Worm (Caenorhabditis elegans) whole organism, L3 larva: Measurements from ENCODE around the gene Y50D4A.5.

ENCODE experiments used
- R02D3.7 ChIP-seq: fragments of 150-350 bp; optimal IDR thresholded peaks from 2 replicates; lab custom pipeline; 2014; ENCODE audit warnings: missing biosample characterization, missing genetic modification characterization
- ZK546.5 ChIP-seq: sonication (generic microtip); optimal IDR thresholded peaks from 2 replicates; lab custom pipeline; 2017; ENCODE audit warnings: missing biosample characterization, missing genetic modification characterization
- aly-2 ChIP-seq: fragments of 150-350 bp; optimal IDR thresholded peaks from 2 replicates; lab custom pipeline; 2014; ENCODE audit warnings: missing biosample characterization, missing genetic modification characterization
- ama-1 ChIP-seq: fragments of 150-350 bp; optimal IDR thresholded peaks from 2 replicates; lab custom pipeline; 2018
- ceh-16 ChIP-seq: sonication (generic microtip); optimal IDR thresholded peaks from 2 replicates; lab custom pipeline; 2017; ENCODE audit warnings: missing biosample characterization, missing genetic modification characterization
- ceh-28 ChIP-seq: fragments of 150-350 bp; optimal IDR thresholded peaks from 2 replicates; lab custom pipeline; 2014; ENCODE audit warnings: missing biosample characterization, missing genetic modification reagents, missing genetic modification characterization
- ceh-82 ChIP-seq: fragments of 150-350 bp; optimal IDR thresholded peaks from 2 replicates; lab custom pipeline; 2014; ENCODE audit warnings: missing biosample characterization, missing genetic modification characterization
- ceh-9 ChIP-seq: sonication (generic microtip); optimal IDR thresholded peaks from 2 replicates; lab custom pipeline; 2018; ENCODE audit warnings: missing biosample characterization, missing genetic modification characterization
- daf-12 ChIP-seq: fragments of 150-350 bp; optimal IDR thresholded peaks from 2 replicates; lab custom pipeline; 2014; ENCODE audit warnings: missing biosample characterization, missing genetic modification reagents, missing genetic modification characterization
- egl-5 ChIP-seq: fragments of 150-350 bp; optimal IDR thresholded peaks from 2 replicates; lab custom pipeline; 2017; ENCODE audit warnings: missing biosample characterization, missing genetic modification reagents, missing genetic modification characterization, inconsistent platforms
- elt-1 ChIP-seq: fragments of 150-350 bp; optimal IDR thresholded peaks from 2 replicates; lab custom pipeline; 2014; ENCODE audit warnings: missing biosample characterization, missing genetic modification characterization
- elt-2 ChIP-seq: sonication (generic microtip); optimal IDR thresholded peaks from 2 replicates; lab custom pipeline; 2016; ENCODE audit warnings: missing genetic modification reagents, mild to moderate bottlenecking, missing genetic modification characterization, missing compliant biosample characterization
- eor-1 ChIP-seq, 2 experiments: fragments of 150-350 bp; optimal IDR thresholded peaks; 2 replicates each; lab custom pipeline; 2014 to 2018; ENCODE audit warnings: missing biosample characterization in 2 of 2, missing genetic modification characterization in 2 of 2
- fkh-10 ChIP-seq: sonication (generic microtip); optimal IDR thresholded peaks from 2 replicates; lab custom pipeline; 2017; ENCODE audit warnings: missing biosample characterization, missing genetic modification reagents, missing genetic modification characterization
- fkh-2 ChIP-seq: fragments of 150-350 bp; optimal IDR thresholded peaks from 2 replicates; lab custom pipeline; 2014; ENCODE audit warnings: missing biosample characterization, missing genetic modification reagents, missing genetic modification characterization
- hmg-11 ChIP-seq: sonication (generic microtip); optimal IDR thresholded peaks from 2 replicates; lab custom pipeline; 2016; ENCODE audit warnings: missing genetic modification characterization, missing compliant biosample characterization
- jun-1 ChIP-seq: fragments of 150-350 bp; optimal IDR thresholded peaks from 2 replicates; lab custom pipeline; 2014; ENCODE audit warnings: missing biosample characterization, missing genetic modification reagents, missing genetic modification characterization
- lin-15B ChIP-seq: fragments of 150-350 bp; optimal IDR thresholded peaks from 2 replicates; lab custom pipeline; 2014; ENCODE audit warnings: missing biosample characterization, missing genetic modification characterization
- lin-39 ChIP-seq: fragments of 150-350 bp; optimal IDR thresholded peaks from 2 replicates; lab custom pipeline; 2018; ENCODE audit warnings: missing biosample characterization, missing genetic modification reagents, missing genetic modification characterization
- mml-1 ChIP-seq: fragments of 150-350 bp; sonication (generic microtip); optimal IDR thresholded peaks from 3 replicates; lab custom pipeline; 2014; ENCODE audit warnings: missing biosample characterization, missing genetic modification characterization
- nfya-1 ChIP-seq: sonication (generic microtip); optimal IDR thresholded peaks from 2 replicates; lab custom pipeline; 2017; ENCODE audit warnings: missing genetic modification characterization, mild to moderate bottlenecking, missing compliant biosample characterization, antibody characterized with exemption, moderate library complexity; ENCODE audit not compliant: insufficient read depth
- nhr-11 ChIP-seq: fragments of 150-350 bp; optimal IDR thresholded peaks from 2 replicates; lab custom pipeline; 2014; ENCODE audit warnings: missing biosample characterization, missing genetic modification characterization
- nhr-12 ChIP-seq: fragments of 150-350 bp; optimal IDR thresholded peaks from 2 replicates; lab custom pipeline; 2014; ENCODE audit warnings: missing biosample characterization, missing genetic modification characterization
- nhr-23 ChIP-seq: fragments of 150-350 bp; optimal IDR thresholded peaks from 2 replicates; lab custom pipeline; 2014; ENCODE audit warnings: missing biosample characterization, missing genetic modification reagents, missing genetic modification characterization
- nhr-237 ChIP-seq: fragments of 150-350 bp; optimal IDR thresholded peaks from 2 replicates; lab custom pipeline; 2014; ENCODE audit warnings: missing biosample characterization, missing genetic modification characterization
- nhr-25 ChIP-seq: sonication (generic microtip); optimal IDR thresholded peaks from 2 replicates; lab custom pipeline; 2017; ENCODE audit warnings: missing biosample characterization, missing genetic modification characterization
- nhr-28 ChIP-seq: fragments of 150-350 bp; optimal IDR thresholded peaks from 2 replicates; lab custom pipeline; 2014; ENCODE audit warnings: missing biosample characterization, missing genetic modification characterization
- nhr-67 ChIP-seq: fragments of 150-350 bp; optimal IDR thresholded peaks from 2 replicates; lab custom pipeline; 2014; ENCODE audit warnings: missing biosample characterization, missing genetic modification characterization
- nhr-76 ChIP-seq: fragments of 150-350 bp; sonication (generic microtip); optimal IDR thresholded peaks from 5 replicates; lab custom pipeline; 2014; ENCODE audit warnings: missing biosample characterization, missing genetic modification characterization
- nhr-77 ChIP-seq: fragments of 150-350 bp; optimal IDR thresholded peaks from 2 replicates; lab custom pipeline; 2014; ENCODE audit warnings: missing biosample characterization, missing genetic modification characterization
- pqm-1 ChIP-seq: fragments of 150-350 bp; optimal IDR thresholded peaks from 2 replicates; lab custom pipeline; 2017; ENCODE audit warnings: missing biosample characterization, missing genetic modification characterization, inconsistent platforms
- sea-2 ChIP-seq: fragments of 150-350 bp; sonication (generic microtip); optimal IDR thresholded peaks from 4 replicates; lab custom pipeline; 2014; ENCODE audit warnings: missing biosample characterization, missing genetic modification reagents, missing genetic modification characterization
- skn-1 ChIP-seq: fragments of 150-350 bp; optimal IDR thresholded peaks from 2 replicates; lab custom pipeline; 2014; ENCODE audit warnings: missing biosample characterization, missing genetic modification characterization
- snpc-4 ChIP-seq: fragments of 150-350 bp; optimal IDR thresholded peaks from 2 replicates; lab custom pipeline; 2014; ENCODE audit warnings: missing biosample characterization, missing genetic modification characterization
- tbx-2 ChIP-seq: sonication (generic microtip); optimal IDR thresholded peaks from 2 replicates; lab custom pipeline; 2016; ENCODE audit warnings: mild to moderate bottlenecking, missing genetic modification characterization, missing compliant biosample characterization
- unc-62 ChIP-seq: fragments of 150-350 bp; sonication (generic microtip); optimal IDR thresholded peaks from 4 replicates; lab custom pipeline; 2014; ENCODE audit warnings: missing biosample characterization, missing genetic modification reagents, missing genetic modification characterization
- zag-1 ChIP-seq: fragments of 150-350 bp; optimal IDR thresholded peaks from 2 replicates; lab custom pipeline; 2014; ENCODE audit warnings: missing biosample characterization, missing genetic modification characterization
- ztf-11 ChIP-seq: fragments of 150-350 bp; optimal IDR thresholded peaks from 2 replicates; lab custom pipeline; 2014; ENCODE audit warnings: missing biosample characterization, missing genetic modification characterization

Y50D4A.5 gene

DNA sequence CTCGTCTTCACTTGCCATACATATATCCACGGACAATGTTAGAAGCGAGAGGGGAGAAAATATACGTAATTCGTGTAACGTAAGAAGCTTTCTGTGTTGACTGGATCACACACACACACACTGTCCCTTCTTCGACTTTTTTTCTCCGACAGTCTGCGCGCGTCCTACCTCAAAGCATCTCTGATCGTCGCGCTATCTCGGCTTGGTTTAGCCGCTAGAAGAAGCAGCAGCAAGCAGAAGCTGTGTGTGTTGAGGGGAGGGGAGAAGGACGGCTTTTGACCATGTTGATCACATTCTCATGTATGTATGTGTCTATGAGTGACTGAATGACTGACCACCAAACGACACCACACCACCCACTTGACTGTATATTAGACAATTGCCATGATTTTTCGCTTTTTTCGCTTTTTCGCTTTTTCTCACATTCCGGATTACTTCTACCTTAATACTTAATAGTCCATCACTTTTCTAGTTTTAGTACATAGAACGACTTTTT lies 42.9 kb upstream of the Y50D4A.5 start, which contains the start of gene T21H3.5:
Gene T21H3.5, minus strand, starts transcription at position 98 of the 496 bp plus-strand sequence.
- no peak for TF ChIP-seq mml-1 (tag; lab: Kevin White, UChicago)
- peak; percentile 12 for TF ChIP-seq nhr-25
- TF ChIP-seq ZK546.5 (tag; lab: Kevin White, UChicago) = no peak
- TF ChIP-seq nhr-23 (tag; lab: Kevin White, UChicago) = no peak

DNA sequence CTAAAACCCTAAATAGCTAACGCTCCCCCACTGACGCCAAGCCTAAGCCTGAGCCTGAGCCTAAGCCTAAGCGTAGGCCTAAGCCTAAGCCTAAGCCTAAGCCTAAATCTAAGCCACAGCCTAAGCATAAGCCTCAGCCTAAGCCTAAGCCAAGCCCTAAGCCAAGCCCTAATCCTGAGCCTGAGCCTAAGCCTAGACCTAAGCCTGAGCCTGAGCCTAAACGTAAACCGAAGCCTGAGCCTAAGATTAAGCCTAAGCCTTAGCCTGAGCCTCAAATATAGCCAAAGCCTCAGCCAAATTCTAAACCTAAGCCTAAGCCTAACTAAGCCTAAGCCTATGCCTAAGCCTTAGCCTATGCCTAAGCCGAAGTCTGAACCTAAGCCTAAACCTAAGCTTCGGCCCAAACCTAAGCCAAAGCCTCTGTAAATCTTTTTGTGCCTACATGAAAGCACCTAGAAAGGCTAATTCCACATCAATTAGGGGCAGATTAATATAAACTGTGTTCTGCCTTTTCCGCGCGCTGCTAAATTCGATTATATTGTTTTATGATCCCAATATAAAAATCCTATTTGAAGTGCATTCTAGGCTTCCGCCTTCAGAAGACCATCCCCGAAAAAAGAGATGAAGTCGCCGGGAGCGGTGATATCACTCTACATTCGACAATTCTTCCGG lies 41.9 kb upstream of the Y50D4A.5 start, which contains the start of gene ptr-16:
Gene ptr-16, plus strand, starts transcription at position 622 of the 672 bp plus-strand sequence.
- TF ChIP-seq ztf-11 (no peak), R02D3.7 (tag; lab: Kevin White, UChicago) (no peak), aly-2 (tag; lab: Kevin White, UChicago) (no peak)

DNA sequence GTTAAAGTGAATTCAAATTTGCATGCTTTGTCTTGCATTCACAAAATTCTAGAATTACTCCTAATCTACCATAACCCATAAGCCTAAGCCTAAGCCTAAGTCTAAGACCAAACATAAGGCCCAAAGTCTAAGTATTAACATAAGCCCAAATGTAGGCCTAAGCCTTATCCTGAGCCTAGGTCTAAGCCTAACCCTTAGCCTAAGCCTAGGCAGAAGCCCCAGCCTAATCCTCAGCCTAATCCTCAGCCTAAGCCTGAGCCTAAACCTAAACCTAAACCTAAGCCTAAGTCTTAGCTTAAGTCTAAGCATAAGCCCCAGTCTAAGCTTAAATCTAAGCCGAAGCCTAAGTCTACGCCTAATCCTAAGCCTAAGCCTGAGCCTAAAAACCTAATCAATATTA lies 36.5 kb upstream of the Y50D4A.5 start:
- TF ChIP-seq zag-1 (no peak), egl-5 (tag; lab: Kevin White, UChicago) (no peak), nhr-77 (tag; lab: Kevin White, UChicago) (no peak), nfya-1 (tag; lab: Kevin White, UChicago) (no peak), eor-1 (tag; optimal IDR thresholded peaks at IDR 0.05; lab: Kevin White, UChicago) (no peak), lin-39 (tag; lab: Kevin White, UChicago) (no peak), R02D3.7 (tag; lab: Kevin White, UChicago) (no peak), ceh-16 (no peak), jun-1 (tag; lab: Kevin White, UChicago) (no peak), ceh-28 (no peak), ztf-11 (no peak), pqm-1 (no peak), daf-12 (tag; lab: Kevin White, UChicago) (no peak), ama-1 (lab: Kevin White, UChicago) (no peak), nhr-28 (tag; lab: Kevin White, UChicago) (no peak), nhr-23 (tag; lab: Kevin White, UChicago) (no peak), ceh-9 (tag; lab: Kevin White, UChicago) (no peak), ceh-82 (no peak)

DNA sequence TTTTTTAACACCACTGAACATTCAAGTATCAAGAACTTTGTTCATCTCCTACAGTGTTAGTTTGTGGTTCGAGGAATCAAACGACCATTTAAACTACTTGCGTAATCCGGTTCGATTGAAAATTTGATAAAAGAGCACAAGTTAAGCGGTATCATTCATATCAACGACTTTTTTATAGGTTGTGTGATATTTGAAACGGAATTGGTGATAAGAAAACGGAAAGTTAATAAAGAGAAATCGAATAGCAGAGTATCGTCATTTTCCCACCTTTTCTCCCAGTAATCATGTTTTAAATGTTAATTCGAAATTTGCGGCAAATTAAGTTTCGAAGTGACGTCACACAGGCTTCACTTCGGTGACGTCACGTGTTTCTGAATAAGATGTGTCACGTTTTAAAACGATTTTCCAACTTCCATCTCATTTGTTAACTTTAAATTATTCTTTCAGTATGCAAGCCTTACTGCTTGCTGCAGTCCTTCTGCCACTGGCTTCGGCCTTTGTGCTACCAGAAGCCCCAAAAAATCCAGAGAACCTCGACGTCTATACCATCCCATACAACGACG lies 30.7 kb upstream of the Y50D4A.5 start, which contains the start of gene T21H3.1:
Gene T21H3.1, plus strand, starts transcription at position 448 of the 563 bp plus-strand sequence.
- no peak for TF ChIP-seq ceh-9 (tag; lab: Kevin White, UChicago)
- no peak for TF ChIP-seq nhr-12 (tag; lab: Kevin White, UChicago)
- TF ChIP-seq nhr-67 = no peak
- TF ChIP-seq elt-2 (tag; lab: Kevin White, UChicago) = peak; percentile 96
- TF ChIP-seq skn-1 (tag; lab: Kevin White, UChicago) = no peak
- TF ChIP-seq egl-5 (tag; lab: Kevin White, UChicago) = no peak
- TF ChIP-seq jun-1 (tag; lab: Kevin White, UChicago) = peak; percentile 44
- no peak for TF ChIP-seq ama-1 (lab: Kevin White, UChicago)
- TF ChIP-seq nhr-28 (tag; lab: Kevin White, UChicago) = no peak
- no peak for TF ChIP-seq nhr-77 (tag; lab: Kevin White, UChicago)
- peak; percentile 95 for TF ChIP-seq pqm-1
- TF ChIP-seq, all 47 proteins: peak for 3

DNA sequence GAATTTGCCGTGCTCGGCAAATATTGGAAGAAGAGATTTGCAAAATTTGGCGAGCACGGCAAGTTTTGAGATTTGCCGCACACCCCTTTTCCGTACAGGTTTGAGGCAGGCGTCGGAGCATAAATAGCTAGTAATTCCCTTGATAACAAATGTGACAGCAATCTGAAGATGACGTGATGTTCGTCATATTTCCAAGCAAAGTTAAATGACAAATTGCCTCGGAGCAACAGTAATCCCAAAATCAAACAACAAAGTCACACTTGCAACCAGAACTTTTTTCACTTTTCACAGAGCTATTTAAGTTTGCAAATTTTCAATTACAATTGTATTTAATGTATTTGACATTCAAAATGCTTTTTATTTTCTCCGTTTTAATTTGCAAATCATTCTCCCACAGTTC lies 27.8 kb upstream of the Y50D4A.5 start, which contains the start of gene F25A2.1:
Gene F25A2.1, plus strand, starts transcription at position 301 of the 400 bp plus-strand sequence.
- TF ChIP-seq elt-2 (tag; lab: Kevin White, UChicago) (peak; percentile 12), hmg-11 (no peak)

DNA sequence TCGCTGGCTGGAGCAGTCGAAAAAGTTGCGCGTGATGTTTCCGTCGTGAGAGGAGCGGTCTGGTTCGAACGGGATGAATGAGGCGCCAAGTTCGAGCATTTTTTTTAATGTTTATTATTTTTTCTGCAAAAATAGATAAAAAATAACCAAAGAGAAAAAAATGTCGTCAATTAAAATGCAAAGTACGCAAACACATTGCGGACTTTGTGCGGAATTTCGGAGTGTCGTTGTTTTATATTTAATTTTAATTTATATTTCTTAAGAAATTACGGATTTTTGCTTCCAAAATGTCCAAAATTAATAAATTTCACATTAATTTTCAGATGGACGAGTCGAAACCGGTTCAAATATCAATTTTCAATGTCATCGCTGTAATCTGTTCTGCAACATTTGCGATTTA lies 11.1 kb upstream of the Y50D4A.5 start, which contains the start of the genes wrb-1 and Y50D4A.4:
Gene wrb-1, plus strand, starts transcription at position 78 of the 400 bp plus-strand sequence.
Gene Y50D4A.4, minus strand, starts transcription at position 133 of the 400 bp plus-strand sequence.
- TF ChIP-seq hmg-11 (peak; percentile 50), nhr-237 (no peak), nhr-25 (no peak), egl-5 (tag; lab: Kevin White, UChicago) (peak; percentile 22), fkh-10 (GFP tag; lab: Kevin White, UChicago) (no peak), elt-2 (tag; lab: Kevin White, UChicago) (peak; percentile 16), fkh-2 (tag; lab: Kevin White, UChicago) (no peak), sea-2 (GFP tag; lab: Kevin White, UChicago) (no peak), snpc-4 (tag; lab: Kevin White, UChicago) (peak; percentile 71), lin-39 (tag; lab: Kevin White, UChicago) (no peak), elt-1 (tag; lab: Kevin White, UChicago) (no peak), R02D3.7 (tag; lab: Kevin White, UChicago) (peak; percentile 66), ceh-9 (tag; lab: Kevin White, UChicago) (no peak), ceh-28 (no peak), nhr-76 (no peak), skn-1 (tag; lab: Kevin White, UChicago) (no peak), nhr-11 (no peak), tbx-2 (tag; lab: Kevin White, UChicago) (no peak), nhr-23 (tag; lab: Kevin White, UChicago) (peak; percentile 83), eor-1 (tag; optimal IDR thresholded peaks at IDR 0.05; lab: Kevin White, UChicago) (peak in 1 of 2 experiments; percentile 60), lin-15B (peak; percentile 76), aly-2 (tag; lab: Kevin White, UChicago) (no peak), nfya-1 (tag; lab: Kevin White, UChicago) (peak; percentile 56), zag-1 (no peak), unc-62 (GFP tag; lab: Kevin White, UChicago) (no peak)
